Worm (Caenorhabditis elegans): ENCODE results near the gene B0034.7.

Gene B0034.7

DNA sequence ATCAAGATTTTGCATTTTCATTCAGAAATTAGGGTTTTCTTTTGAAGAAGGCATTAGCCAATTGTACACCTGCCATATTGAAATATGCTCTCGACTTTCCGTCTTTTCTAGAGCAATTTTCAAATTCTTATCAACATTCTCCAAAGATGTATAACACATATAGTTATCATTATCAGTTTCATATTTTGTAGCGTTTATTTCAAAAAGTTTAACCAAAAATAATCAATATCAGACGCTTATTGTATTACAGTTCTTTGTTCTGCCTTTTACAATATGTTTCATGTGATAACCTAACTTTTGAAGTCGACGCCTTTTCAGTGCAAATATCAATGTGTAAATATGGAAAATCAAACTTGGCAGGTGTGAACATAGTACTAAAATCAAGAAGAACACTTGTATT is 47.5 kb upstream of the B0034.7 start:
- TF ChIP-seq gmeb-1 (tag; optimal IDR thresholded peaks at IDR 0.05) (peak; percentile 16), fos-1 (tag; optimal IDR thresholded peaks at IDR 0.05) (peak; percentile 50), crh-2 (tag; optimal IDR thresholded peaks at IDR 0.05) (peak; percentile 9), egl-27 (tag; optimal IDR thresholded peaks at IDR 0.05) (no peak)

DNA sequence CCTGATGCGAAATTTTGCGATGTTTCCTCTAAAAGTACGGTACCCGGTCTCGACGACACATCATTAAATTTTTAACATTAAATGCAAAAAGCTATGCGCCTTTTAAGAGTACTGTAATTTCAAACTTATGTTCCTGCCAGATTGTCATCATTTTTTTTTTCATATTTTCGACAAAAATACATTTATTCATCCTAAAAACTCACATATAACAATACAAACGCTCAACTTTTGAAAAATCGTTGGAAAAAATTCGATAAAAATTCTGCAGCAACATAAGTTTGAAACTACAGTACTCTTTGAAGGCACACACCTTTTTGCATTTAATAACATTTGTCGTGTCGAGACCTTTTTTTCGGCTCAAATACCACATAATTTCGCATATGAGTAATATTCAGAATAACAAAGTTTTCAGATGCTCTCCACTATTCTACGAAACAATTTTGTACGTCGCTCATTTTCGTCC is 44.4 kb upstream of the B0034.7 start, which contains the start of gene frh-1:
frh-1 (plus strand) TSS at position 413 of the 463 bp plus-strand sequence.
- TF ChIP-seq nhr-129 (tag; optimal IDR thresholded peaks at IDR 0.05): no peak
- no peak for TF ChIP-seq mdl-1 (tag; optimal IDR thresholded peaks at IDR 0.05)
- no peak for TF ChIP-seq gmeb-1 (tag; optimal IDR thresholded peaks at IDR 0.05)
- no peak for TF ChIP-seq aly-2 (tag; optimal IDR thresholded peaks at IDR 0.05)
- no peak for TF ChIP-seq zag-1 (tag; optimal IDR thresholded peaks at IDR 0.05)
- no peak for TF ChIP-seq nhr-21 (tag; optimal IDR thresholded peaks at IDR 0.05)
- no peak for TF ChIP-seq F13H6.1 (tag; optimal IDR thresholded peaks at IDR 0.05)
- no peak for TF ChIP-seq R02D3.7 (tag; optimal IDR thresholded peaks at IDR 0.05)
- no peak for TF ChIP-seq dmd-4 (tag; optimal IDR thresholded peaks at IDR 0.05)
- no peak for TF ChIP-seq lin-13 (GFP tag; optimal IDR thresholded peaks at IDR 0.05)
- TF ChIP-seq alr-1 (tag; optimal IDR thresholded peaks at IDR 0.05): no peak

DNA sequence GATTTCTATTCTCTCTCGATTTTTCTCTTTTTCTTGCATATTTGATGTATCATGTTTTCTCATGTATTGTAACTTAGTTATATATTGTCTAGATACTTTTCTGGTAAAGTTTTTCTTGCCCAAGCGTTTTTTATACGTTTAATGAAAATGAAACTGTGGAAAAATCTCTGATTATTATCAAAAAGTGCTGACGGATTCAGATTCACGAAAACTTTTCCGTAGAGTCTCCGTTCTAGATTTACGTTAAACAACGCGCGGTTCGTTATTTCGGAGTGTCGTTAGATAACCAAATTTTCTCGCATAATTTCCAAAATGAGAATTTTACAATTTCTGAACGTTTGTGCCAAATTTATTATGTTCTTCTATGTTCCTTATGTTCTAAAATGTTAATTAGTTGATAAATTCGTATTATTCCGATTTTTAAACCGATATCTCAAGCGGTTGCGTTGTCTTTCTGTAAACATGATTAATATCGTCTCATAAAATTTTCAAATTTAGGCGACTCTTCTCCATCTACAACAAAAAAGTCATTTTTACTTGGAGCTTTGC is 43.2 kb upstream of the B0034.7 start, which contains the start of gene ptp-2:
ptp-2 (plus strand) TSS at position 499 of the 549 bp plus-strand sequence.
- TF ChIP-seq elt-3 (tag; optimal IDR thresholded peaks at IDR 0.05): no peak
- TF ChIP-seq skn-1 (tag; optimal IDR thresholded peaks at IDR 0.05): no peak
- peak; percentile 49 for TF ChIP-seq ztf-4 (tag; optimal IDR thresholded peaks at IDR 0.05)
- peak; percentile 19 for TF ChIP-seq lin-13 (GFP tag; optimal IDR thresholded peaks at IDR 0.05)
- no peak for TF ChIP-seq nhr-11 (tag; optimal IDR thresholded peaks at IDR 0.05)
- no peak for TF ChIP-seq egl-27 (tag; optimal IDR thresholded peaks at IDR 0.05)
- TF ChIP-seq nhr-6 (tag; optimal IDR thresholded peaks at IDR 0.05): no peak
- no peak for TF ChIP-seq nhr-23 (tag; optimal IDR thresholded peaks at IDR 0.05)
- no peak for TF ChIP-seq ceh-82 (tag; optimal IDR thresholded peaks at IDR 0.05)
- TF ChIP-seq mab-5 (tag; optimal IDR thresholded peaks at IDR 0.05): no peak
- TF ChIP-seq gmeb-1 (tag; optimal IDR thresholded peaks at IDR 0.05): peak; percentile 25
- no peak for TF ChIP-seq nhr-25 (tag; optimal IDR thresholded peaks at IDR 0.05)
- peak; percentile 38 for TF ChIP-seq nhr-129 (tag; optimal IDR thresholded peaks at IDR 0.05)
- no peak for TF ChIP-seq Y55F3AM.14 (GFP tag; optimal IDR thresholded peaks at IDR 0.05)
- peak; percentile 19 for TF ChIP-seq ama-1 (optimal IDR thresholded peaks at IDR 0.05)
- peak; percentile 48 for TF ChIP-seq unc-55 (GFP tag; optimal IDR thresholded peaks at IDR 0.05)
- TF ChIP-seq lsy-2 (tag; optimal IDR thresholded peaks at IDR 0.05): peak in 1 of 2 experiments; percentile 66
- TF ChIP-seq ztf-11 (tag; optimal IDR thresholded peaks at IDR 0.05): no peak
- TF ChIP-seq lin-11 (tag; optimal IDR thresholded peaks at IDR 0.05): no peak
- TF ChIP-seq aly-2 (tag; optimal IDR thresholded peaks at IDR 0.05): no peak
- no peak for TF ChIP-seq zag-1 (tag; optimal IDR thresholded peaks at IDR 0.05)
- peak; percentile 69 for TF ChIP-seq C34F6.9 (tag; optimal IDR thresholded peaks at IDR 0.05)
- no peak for TF ChIP-seq ZK546.5 (tag; optimal IDR thresholded peaks at IDR 0.05)
- TF ChIP-seq nhr-21 (tag; optimal IDR thresholded peaks at IDR 0.05): no peak
- TF ChIP-seq F13H6.1 (tag; optimal IDR thresholded peaks at IDR 0.05): no peak
- TF ChIP-seq mdl-1 (tag; optimal IDR thresholded peaks at IDR 0.05): no peak
- TF ChIP-seq sma-9 (GFP tag; optimal IDR thresholded peaks at IDR 0.05): no peak
- TF ChIP-seq sma-9 (tag; optimal IDR thresholded peaks at IDR 0.05): no peak
- no peak for TF ChIP-seq nhr-237 (tag; optimal IDR thresholded peaks at IDR 0.05)
- TF ChIP-seq unc-39 (tag; optimal IDR thresholded peaks at IDR 0.05): no peak
- TF ChIP-seq blmp-1 (tag; optimal IDR thresholded peaks at IDR 0.05; ENCODE audit: insufficient read depth): no peak
- no peak for TF ChIP-seq sem-4 (tag; optimal IDR thresholded peaks at IDR 0.05)
- TF ChIP-seq nhr-77 (tag; optimal IDR thresholded peaks at IDR 0.05): no peak
- TF ChIP-seq crh-2 (tag; optimal IDR thresholded peaks at IDR 0.05): no peak
- TF ChIP-seq ztf-1 (GFP tag; conservative IDR thresholded peaks at IDR 0.05): no peak

DNA sequence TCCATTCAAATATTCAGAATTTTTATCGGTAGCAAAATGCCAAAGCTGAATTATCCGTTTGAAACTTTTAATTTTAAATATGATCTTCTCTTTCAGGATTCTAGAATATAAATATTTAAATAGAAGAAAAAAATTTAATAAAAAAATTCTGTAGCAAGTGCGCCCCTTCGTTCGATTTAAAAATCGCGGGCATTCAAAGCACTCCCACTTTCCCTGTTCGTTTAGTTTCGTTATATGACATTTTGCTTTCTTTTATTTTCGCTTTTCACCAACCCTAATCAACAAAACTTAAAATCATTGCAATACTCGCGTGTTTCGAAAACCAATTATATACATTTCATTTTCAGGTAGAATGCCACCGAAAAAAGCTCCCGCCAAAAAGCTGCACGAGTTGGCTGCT is 39.8 kb upstream of the B0034.7 start, which contains the start of gene vrk-1:
vrk-1 (plus strand) TSS at position 348 of the 400 bp plus-strand sequence.
- TF ChIP-seq nhr-10 (tag; optimal IDR thresholded peaks at IDR 0.05) (no peak), Y55F3AM.14 (GFP tag; optimal IDR thresholded peaks at IDR 0.05) (no peak), sma-9 (GFP tag; optimal IDR thresholded peaks at IDR 0.05) (no peak), sma-9 (tag; optimal IDR thresholded peaks at IDR 0.05) (no peak), R02D3.7 (tag; optimal IDR thresholded peaks at IDR 0.05) (no peak), mdl-1 (tag; optimal IDR thresholded peaks at IDR 0.05) (no peak), ama-1 (optimal IDR thresholded peaks at IDR 0.05) (no peak), alr-1 (tag; optimal IDR thresholded peaks at IDR 0.05) (no peak), zag-1 (tag; optimal IDR thresholded peaks at IDR 0.05) (no peak), egl-27 (tag; optimal IDR thresholded peaks at IDR 0.05) (no peak), nhr-25 (tag; optimal IDR thresholded peaks at IDR 0.05) (no peak), lin-13 (GFP tag; optimal IDR thresholded peaks at IDR 0.05) (no peak), nhr-77 (tag; optimal IDR thresholded peaks at IDR 0.05) (no peak), elt-3 (tag; optimal IDR thresholded peaks at IDR 0.05) (no peak), lin-11 (tag; optimal IDR thresholded peaks at IDR 0.05) (no peak), sem-4 (tag; optimal IDR thresholded peaks at IDR 0.05) (no peak), ztf-11 (tag; optimal IDR thresholded peaks at IDR 0.05) (no peak), dmd-4 (tag; optimal IDR thresholded peaks at IDR 0.05) (no peak), elt-1 (tag; optimal IDR thresholded peaks at IDR 0.05) (no peak), nhr-129 (tag; optimal IDR thresholded peaks at IDR 0.05) (no peak), nhr-12 (tag; optimal IDR thresholded peaks at IDR 0.05) (no peak)
